Worm (Caenorhabditis elegans) whole organism, L4 larva: Measurements from ENCODE around the gene R155.5.
A peak's percentile ranks its signal among the peaks of the same experiment; 100 is the strongest.

Experiments used
- D1046.2 ChIP-seq: fragments of 200-800 bp; sonication (Bioruptor generic); IDR thresholded peaks from 2 replicates; pipeline ENCODE4 v1.3.6; 2022; ENCODE audit warnings: missing genetic modification characterization, missing compliant biosample characterization
- F37D6.2 ChIP-seq: sonication (generic microtip); optimal IDR thresholded peaks from 2 replicates; lab custom pipeline; 2016; ENCODE audit warnings: mild to moderate bottlenecking, missing genetic modification characterization, missing compliant biosample characterization
- F44E2.7 ChIP-seq: fragments of 200-800 bp; sonication (Bioruptor generic); IDR thresholded peaks from 2 replicates; pipeline ENCODE4 v2.1.2; 2022; ENCODE audit warnings: missing genetic modification characterization, missing compliant biosample characterization
- T20F7.1 ChIP-seq: fragments of 200-800 bp; sonication (Bioruptor generic); optimal IDR thresholded peaks from 2 replicates; lab custom pipeline; 2018; ENCODE audit warnings: mild to moderate bottlenecking, missing genetic modification characterization, missing compliant biosample characterization
- T26A8.4 ChIP-seq: fragments of 200-800 bp; sonication (Bioruptor generic); IDR thresholded peaks from 2 replicates; pipeline ENCODE4 v1.3.6; 2022; ENCODE audit warnings: missing genetic modification characterization, missing compliant biosample characterization
- Y105C5A.15 ChIP-seq: fragments of 200-800 bp; sonication (Bioruptor generic); IDR thresholded peaks from 2 replicates; pipeline ENCODE4 v1.3.6; 2022; ENCODE audit warnings: missing genetic modification characterization, missing compliant biosample characterization
- Y75B8A.6 ChIP-seq: fragments of 200-800 bp; sonication (Bioruptor generic); IDR thresholded peaks from 2 replicates; pipeline ENCODE4 v1.3.6; 2022; ENCODE audit warnings: missing genetic modification reagents, missing genetic modification characterization, missing compliant biosample characterization
- ZK337.2 ChIP-seq: fragments of 200-800 bp; sonication (Bioruptor generic); IDR thresholded peaks from 2 replicates; pipeline ENCODE4 v1.3.6; 2022; ENCODE audit warnings: missing genetic modification reagents, missing genetic modification characterization, missing compliant biosample characterization
- ZK546.5 ChIP-seq, 2 experiments: sonication (generic microtip); optimal IDR thresholded peaks; 2 replicates each; lab custom pipeline; 2017; ENCODE audit warnings: missing biosample characterization in 2 of 2, missing genetic modification characterization in 2 of 2
- aha-1 ChIP-seq: fragments of 150-350 bp; peaks from one replicate; lab custom pipeline; 2014; ENCODE audit warnings: missing biosample characterization, missing genetic modification characterization
- aly-2 ChIP-seq: sonication (generic microtip); optimal IDR thresholded peaks from 2 replicates; lab custom pipeline; 2018; ENCODE audit warnings: missing biosample characterization, missing genetic modification characterization
- ama-1 ChIP-seq: fragments of 150-350 bp; optimal IDR thresholded peaks from 2 replicates; lab custom pipeline; 2014; ENCODE audit warnings: inconsistent platforms, mixed read lengths
- ceh-28 ChIP-seq: fragments of 150-350 bp; optimal IDR thresholded peaks from 2 replicates; lab custom pipeline; 2014; ENCODE audit warnings: missing biosample characterization, missing genetic modification reagents, missing genetic modification characterization
- ceh-32 ChIP-seq: sonication (generic microtip); optimal IDR thresholded peaks from 2 replicates; lab custom pipeline; 2016; ENCODE audit warnings: mild to moderate bottlenecking, missing genetic modification characterization, missing compliant biosample characterization; ENCODE audit not compliant: poor library complexity
- ceh-44 ChIP-seq: fragments of 200-800 bp; sonication (Bioruptor generic); IDR thresholded peaks from 2 replicates; pipeline ENCODE4 v1.3.6; 2022; ENCODE audit warnings: missing genetic modification reagents, missing genetic modification characterization, missing compliant biosample characterization
- ceh-62 ChIP-seq: sonication (generic microtip); optimal IDR thresholded peaks from 2 replicates; lab custom pipeline; 2017; ENCODE audit warnings: missing biosample characterization, missing genetic modification characterization
- ces-1 ChIP-seq: fragments of 150-350 bp; sonication (generic microtip); optimal IDR thresholded peaks from 4 replicates; lab custom pipeline; 2014; ENCODE audit warnings: missing biosample characterization, missing genetic modification reagents, missing genetic modification characterization
- cey-2 ChIP-seq: sonication (generic microtip); optimal IDR thresholded peaks from 3 replicates; lab custom pipeline; 2017; ENCODE audit warnings: missing genetic modification characterization, mild to moderate bottlenecking, missing compliant biosample characterization, antibody characterized with exemption, borderline replicate concordance; ENCODE audit not compliant: insufficient read depth
- ctbp-1 ChIP-seq: fragments of 200-800 bp; sonication (Bioruptor generic); IDR thresholded peaks from 2 replicates; pipeline ENCODE4 v1.3.6; 2022; ENCODE audit warnings: missing genetic modification reagents, missing genetic modification characterization, missing compliant biosample characterization
- daf-12 ChIP-seq: fragments of 150-350 bp; optimal IDR thresholded peaks from 2 replicates; lab custom pipeline; 2014; ENCODE audit warnings: missing biosample characterization, missing genetic modification reagents, missing genetic modification characterization
- daf-16 ChIP-seq, 3 experiments: sonication (generic microtip); optimal IDR thresholded peaks; 2 replicates each; lab custom pipeline; 2016 to 2017; ENCODE audit warnings: missing genetic modification characterization in 3 of 3, missing genetic modification reagents in 3 of 3, mild to moderate bottlenecking in 2 of 3, missing compliant biosample characterization in 2 of 3, missing biosample characterization in 1 of 3, moderate library complexity in 1 of 3
- daf-19 ChIP-seq: fragments of 200-800 bp; sonication (Bioruptor generic); conservative IDR thresholded peaks from 2 replicates; pipeline ENCODE4 v1.3.6; 2022; ENCODE audit warnings: missing genetic modification characterization, missing compliant biosample characterization
- dpl-1 ChIP-seq: fragments of 150-350 bp; optimal IDR thresholded peaks from 2 replicates; lab custom pipeline; 2014; ENCODE audit warnings: missing biosample characterization, missing genetic modification reagents, missing genetic modification characterization
- duxl-1 ChIP-seq: sonication (generic microtip); optimal IDR thresholded peaks from 2 replicates; lab custom pipeline; 2016; ENCODE audit warnings: mild to moderate bottlenecking, missing genetic modification characterization, moderate library complexity, missing compliant biosample characterization; ENCODE audit not compliant: poor library complexity
- fkh-10 ChIP-seq: fragments of 150-350 bp; optimal IDR thresholded peaks from 2 replicates; lab custom pipeline; 2014; ENCODE audit warnings: missing biosample characterization, missing genetic modification reagents, missing genetic modification characterization
- hlh-11 ChIP-seq: fragments of 200-800 bp; sonication (Bioruptor generic); optimal IDR thresholded peaks from 2 replicates; lab custom pipeline; 2018; ENCODE audit warnings: mild to moderate bottlenecking, missing genetic modification characterization, missing compliant biosample characterization
- hlh-30 ChIP-seq: sonication (generic microtip); optimal IDR thresholded peaks from 2 replicates; lab custom pipeline; 2017; ENCODE audit warnings: antibody characterized with exemption, mild to moderate bottlenecking, missing genetic modification characterization, missing compliant biosample characterization; ENCODE audit not compliant: insufficient read depth
- hmg-1.1 ChIP-seq: fragments of 200-800 bp; sonication (Bioruptor generic); IDR thresholded peaks from 2 replicates; pipeline ENCODE4 v1.3.6; 2022; ENCODE audit warnings: missing genetic modification reagents, missing genetic modification characterization, missing compliant biosample characterization
- jun-1 ChIP-seq: fragments of 150-350 bp; optimal IDR thresholded peaks from 2 replicates; lab custom pipeline; 2014; ENCODE audit warnings: missing biosample characterization, missing genetic modification reagents, missing genetic modification characterization
- lin-39 ChIP-seq: fragments of 150-350 bp; optimal IDR thresholded peaks from 2 replicates; lab custom pipeline; 2014; ENCODE audit warnings: missing biosample characterization, missing genetic modification reagents, missing genetic modification characterization
- lir-3 ChIP-seq: sonication (generic microtip); optimal IDR thresholded peaks from 2 replicates; lab custom pipeline; 2016; ENCODE audit warnings: mild to moderate bottlenecking, missing genetic modification characterization, missing compliant biosample characterization
- mdl-1 ChIP-seq, 2 experiments: fragments of 150-350 bp in 1 of 2; sonication (generic microtip) in 1 of 2; optimal IDR thresholded peaks; 2 replicates each; lab custom pipeline; 2014 to 2017; ENCODE audit warnings: missing biosample characterization in 2 of 2, missing genetic modification characterization in 2 of 2
- mdt-29 ChIP-seq: fragments of 200-800 bp; sonication (Bioruptor generic); IDR thresholded peaks from 2 replicates; pipeline ENCODE4 v1.3.6; 2022; ENCODE audit warnings: missing genetic modification reagents, missing genetic modification characterization, missing compliant biosample characterization
- mep-1 ChIP-seq: fragments of 150-350 bp; sonication (generic microtip); optimal IDR thresholded peaks from 3 replicates; lab custom pipeline; 2014; ENCODE audit warnings: missing biosample characterization, missing genetic modification characterization
- mxl-3 ChIP-seq: fragments of 200-800 bp; sonication (Bioruptor generic); optimal IDR thresholded peaks from 2 replicates; lab custom pipeline; 2018; ENCODE audit warnings: mild to moderate bottlenecking, missing genetic modification characterization, missing compliant biosample characterization
- nhr-10 ChIP-seq: fragments of 150-350 bp; optimal IDR thresholded peaks from 2 replicates; lab custom pipeline; 2014; ENCODE audit warnings: missing biosample characterization, missing genetic modification characterization
- nhr-11 ChIP-seq: fragments of 150-350 bp; optimal IDR thresholded peaks from 2 replicates; lab custom pipeline; 2014; ENCODE audit warnings: missing biosample characterization, missing genetic modification characterization
- nhr-111 ChIP-seq: fragments of 200-800 bp; sonication (Bioruptor generic); optimal IDR thresholded peaks from 2 replicates; lab custom pipeline; 2018; ENCODE audit warnings: mild to moderate bottlenecking, missing genetic modification characterization, missing compliant biosample characterization
- nhr-25 ChIP-seq: sonication (generic microtip); optimal IDR thresholded peaks from 2 replicates; lab custom pipeline; 2017; ENCODE audit warnings: missing genetic modification characterization, mild to moderate bottlenecking, missing compliant biosample characterization, antibody characterized with exemption, moderate library complexity, borderline replicate concordance; ENCODE audit not compliant: insufficient read depth
- nhr-42 ChIP-seq: fragments of 200-800 bp; sonication (Bioruptor generic); IDR thresholded peaks from 2 replicates; pipeline ENCODE4 v1.3.6; 2022; ENCODE audit warnings: missing genetic modification characterization, missing compliant biosample characterization
- nhr-6 ChIP-seq: fragments of 150-350 bp; optimal IDR thresholded peaks from 2 replicates; lab custom pipeline; 2014; ENCODE audit warnings: missing biosample characterization, missing genetic modification characterization
- nhr-76 ChIP-seq: fragments of 150-350 bp; optimal IDR thresholded peaks from 2 replicates; lab custom pipeline; 2014; ENCODE audit warnings: missing biosample characterization, missing genetic modification characterization
- php-3 ChIP-seq: fragments of 200-800 bp; sonication (Bioruptor generic); IDR thresholded peaks from 2 replicates; pipeline ENCODE4 v1.3.6; 2022; ENCODE audit warnings: missing genetic modification reagents, missing genetic modification characterization, missing compliant biosample characterization
- rbr-2 ChIP-seq: sonication (generic microtip); optimal IDR thresholded peaks from 2 replicates; lab custom pipeline; 2016; ENCODE audit warnings: missing genotype, missing genetic modification characterization, missing compliant biosample characterization
- saeg-2 ChIP-seq: fragments of 200-800 bp; sonication (Bioruptor generic); IDR thresholded peaks from 2 replicates; pipeline ENCODE4 v1.3.6; 2022; ENCODE audit warnings: missing genetic modification reagents, missing genetic modification characterization, missing compliant biosample characterization
- set-16 ChIP-seq: fragments of 200-800 bp; sonication (Bioruptor generic); IDR thresholded peaks from 2 replicates; pipeline ENCODE4 v1.3.6; 2022; ENCODE audit warnings: missing genetic modification reagents, missing genetic modification characterization, missing compliant biosample characterization
- tag-97 ChIP-seq: fragments of 200-800 bp; sonication (Bioruptor generic); IDR thresholded peaks from 2 replicates; pipeline ENCODE4 v1.3.6; 2022; ENCODE audit warnings: missing genetic modification characterization, missing compliant biosample characterization
- zag-1 ChIP-seq: fragments of 150-350 bp; optimal IDR thresholded peaks from 2 replicates; lab custom pipeline; 2014; ENCODE audit warnings: missing biosample characterization, missing genetic modification characterization
- zip-11 ChIP-seq: fragments of 200-800 bp; sonication (Bioruptor generic); IDR thresholded peaks from 2 replicates; pipeline ENCODE4 v1.3.6; 2022; ENCODE audit warnings: missing genetic modification characterization, missing compliant biosample characterization
- zip-2 ChIP-seq: fragments of 150-350 bp; optimal IDR thresholded peaks from 2 replicates; lab custom pipeline; 2014; ENCODE audit warnings: missing biosample characterization, missing genetic modification characterization
- ztf-11 ChIP-seq: fragments of 150-350 bp; optimal IDR thresholded peaks from 2 replicates; lab custom pipeline; 2014; ENCODE audit warnings: missing biosample characterization, missing genetic modification characterization

R155.5 gene

ce11 chrIII:1925048-1925537 is 45.2 kb downstream of the R155.5 start (continued):
- TF ChIP-seq aly-2 (tag; lab: Kevin White, UChicago) (no peak), D1046.2 (no peak), hlh-11 (peak; percentile 100), nhr-10 (tag; lab: Kevin White, UChicago) (peak; percentile 88), ceh-28 (tag; lab: Kevin White, UChicago) (peak; percentile 56), mxl-3 (peak; percentile 95), rbr-2 (tag; lab: Kevin White, UChicago) (peak; percentile 96), hmg-1.1 (peak; percentile 96), dpl-1 (GFP tag; lab: Kevin White, UChicago) (peak; percentile 79), lir-3 (peak; percentile 50), nhr-76 (peak; percentile 89), nhr-42 (peak; percentile 72), lin-39 (tag; lab: Kevin White, UChicago) (no peak), daf-16 (GFP tag; optimal IDR thresholded peaks at IDR 0.05; lab: Kevin White, UChicago) (peak; percentile 87 to 98), daf-16 (tag; optimal IDR thresholded peaks at IDR 0.05; lab: Kevin White, UChicago) (peak; percentile 94), mdt-29 (peak; percentile 89), duxl-1 (tag; lab: Kevin White, UChicago) (peak; percentile 73), set-16 (GFP tag; lab: Robert Waterston, UW) (peak; percentile 85), fkh-10 (GFP tag; lab: Kevin White, UChicago) (peak; percentile 76), ceh-32 (peak; percentile 75), F44E2.7 (no peak), zip-11 (GFP tag; lab: Robert Waterston, UW) (no peak), ceh-44 (GFP tag; lab: Robert Waterston, UW) (no peak), hlh-30 (peak; percentile 99), mdl-1 (tag; optimal IDR thresholded peaks at IDR 0.05; lab: Kevin White, UChicago) (peak; percentile 97 to 98), ZK546.5 (tag; optimal IDR thresholded peaks at IDR 0.05; lab: Kevin White, UChicago) (no peak), zip-2 (tag; lab: Kevin White, UChicago) (peak; percentile 87), nhr-25 (tag; lab: Kevin White, UChicago) (peak; percentile 97), zag-1 (tag; lab: Kevin White, UChicago) (peak; percentile 75), ama-1 (lab: Kevin White, UChicago) (no peak), saeg-2 (peak; percentile 97), aha-1 (peak; percentile 100), php-3 (GFP tag; lab: Robert Waterston, UW) (peak; percentile 94), daf-12 (no peak), ceh-62 (tag; lab: Kevin White, UChicago) (no peak), T26A8.4 (GFP tag; lab: Robert Waterston, UW) (peak; percentile 89), ZK337.2 (GFP tag; lab: Robert Waterston, UW) (no peak), jun-1 (tag; lab: Kevin White, UChicago) (peak; percentile 93), tag-97 (GFP tag; lab: Robert Waterston, UW) (no peak), daf-19 (GFP tag; lab: Robert Waterston, UW) (no peak), ztf-11 (tag; lab: Kevin White, UChicago) (no peak), F37D6.2 (peak; percentile 87), nhr-6 (tag; lab: Kevin White, UChicago) (peak; percentile 93), ces-1 (GFP tag; lab: Kevin White, UChicago) (no peak), nhr-111 (GFP tag; lab: Kevin White, UChicago) (no peak), nhr-11 (tag; lab: Kevin White, UChicago) (peak; percentile 93), Y105C5A.15 (GFP tag; lab: Robert Waterston, UW) (0 out of 2 replicates have a peak, but pooled peaks have one; percentile 33), ctbp-1 (peak; percentile 96), mep-1 (tag; lab: Kevin White, UChicago) (peak; percentile 97), Y75B8A.6 (GFP tag; lab: Robert Waterston, UW) (peak; percentile 22; the same call in 1 of the 2 replicates), cey-2 (tag; lab: Kevin White, UChicago) (peak; percentile 95), T20F7.1 (GFP tag; lab: Kevin White, UChicago) (peak; percentile 89)
